Worm (Caenorhabditis elegans) whole organism, young adult: Measurements from ENCODE around the gene sun-1.

ENCODE experiments used
- F49E8.2 ChIP-seq: sonication (generic microtip); optimal IDR thresholded peaks from 3 replicates; lab custom pipeline; 2017; ENCODE audit warnings: missing genetic modification characterization, mild to moderate bottlenecking, missing compliant biosample characterization, antibody characterized with exemption, moderate library complexity; ENCODE audit not compliant: insufficient read depth
- ama-1 ChIP-seq, 3 experiments: fragments of 150-350 bp in 1 of 3; sonication (generic microtip) in 2 of 3; optimal IDR thresholded peaks; 2 replicates each; lab custom pipeline; 2014 to 2018; ENCODE audit warnings: missing biosample characterization in 2 of 3, missing genetic modification characterization in 2 of 3, missing genetic modification reagents in 2 of 3
- athp-1 ChIP-seq: sonication (generic microtip); optimal IDR thresholded peaks from 2 replicates; lab custom pipeline; 2017; ENCODE audit warnings: mild to moderate bottlenecking, missing genetic modification characterization, missing compliant biosample characterization
- egl-44 ChIP-seq: fragments of 200-800 bp; sonication (Bioruptor generic); IDR thresholded peaks from 2 replicates; pipeline ENCODE4 v1.3.6; 2022; ENCODE audit warnings: missing genetic modification reagents, missing genetic modification characterization, missing compliant biosample characterization
- him-1 ChIP-seq: sonication (generic microtip); optimal IDR thresholded peaks from 2 replicates; lab custom pipeline; 2016; ENCODE audit warnings: missing genotype, missing genetic modification reagents, missing genetic modification characterization, missing compliant biosample characterization
- nhr-120 ChIP-seq: fragments of 200-800 bp; sonication (Bioruptor generic); IDR thresholded peaks from 2 replicates; pipeline ENCODE4 v1.3.6; 2022; ENCODE audit warnings: missing genetic modification characterization, missing compliant biosample characterization

ce11 chrV:13197823-13198222, 4.5 kb upstream of the sun-1 start, which contains the start of gene F57B1.9:
- TF ChIP-seq ama-1 (optimal IDR thresholded peaks at IDR 0.05; lab: Kevin White, UChicago) (no peak), ama-1 (GFP tag; optimal IDR thresholded peaks at IDR 0.05; lab: Kevin White, UChicago) (no peak), him-1 (tag; lab: Kevin White, UChicago) (no peak), egl-44 (no peak), athp-1 (tag; lab: Kevin White, UChicago) (no peak), nhr-120 (GFP tag; lab: Robert Waterston, UW) (no peak), F49E8.2 (tag; lab: Kevin White, UChicago) (no peak)
